Worm (Caenorhabditis elegans): Measurements from ENCODE around the gene cyp-31A3.
A peak's percentile ranks its signal among the peaks of the same experiment; 100 is the strongest.

- TF ChIP-seq nhr-237 (tag; optimal IDR thresholded peaks at IDR 0.05): peak; percentile 94
- TF ChIP-seq unc-62 (GFP tag; optimal IDR thresholded peaks at IDR 0.05): peak; percentile 100
- peak; percentile 100 for TF ChIP-seq fos-1 (tag; optimal IDR thresholded peaks at IDR 0.05)
- peak; percentile 98 for TF ChIP-seq lin-11 (tag; optimal IDR thresholded peaks at IDR 0.05)
- peak; percentile 98 for TF ChIP-seq mab-5 (tag; optimal IDR thresholded peaks at IDR 0.05)
- TF ChIP-seq egl-27 (tag; optimal IDR thresholded peaks at IDR 0.05): peak; percentile 100
- TF ChIP-seq ama-1 (optimal IDR thresholded peaks at IDR 0.05): peak; percentile 95
- peak; percentile 99 for TF ChIP-seq lin-13 (GFP tag; optimal IDR thresholded peaks at IDR 0.05)
- TF ChIP-seq mbf-1 (tag; optimal IDR thresholded peaks at IDR 0.05): peak; percentile 71
- TF ChIP-seq nhr-77 (tag; optimal IDR thresholded peaks at IDR 0.05): peak; percentile 95
- TF ChIP-seq zag-1 (tag; optimal IDR thresholded peaks at IDR 0.05): peak; percentile 98
Measured at ce11 chrIV:4749728-4750278, 11.0 kb upstream of the cyp-31A3 start, which contains the start of the genes rpl-20 and Y17G9B.5.
